Worm (Caenorhabditis elegans) whole organism, L3 larva: ENCODE measurements around the gene tpst-2.

ENCODE experiments used
- elt-3 ChIP-seq, 3 experiments: fragments of 150-350 bp in 1 of 3; sonication (generic microtip) in 2 of 3; optimal IDR thresholded peaks; 2 replicates in 2 of 3; 4 replicates in 1 of 3; lab custom pipeline; 2014 to 2017; ENCODE audit warnings: missing biosample characterization in 3 of 3, missing genetic modification characterization in 3 of 3
- mml-1 ChIP-seq: fragments of 150-350 bp; sonication (generic microtip); optimal IDR thresholded peaks from 3 replicates; lab custom pipeline; 2014; ENCODE audit warnings: missing biosample characterization, missing genetic modification characterization
- nfya-1 ChIP-seq: sonication (generic microtip); optimal IDR thresholded peaks from 2 replicates; lab custom pipeline; 2017; ENCODE audit warnings: missing genetic modification characterization, mild to moderate bottlenecking, missing compliant biosample characterization, antibody characterized with exemption, moderate library complexity; ENCODE audit not compliant: insufficient read depth
- nhr-28 ChIP-seq: fragments of 150-350 bp; optimal IDR thresholded peaks from 2 replicates; lab custom pipeline; 2014; ENCODE audit warnings: missing biosample characterization, missing genetic modification characterization
- nhr-43 ChIP-seq: sonication (generic microtip); optimal IDR thresholded peaks from 2 replicates; lab custom pipeline; 2016; ENCODE audit warnings: mild to moderate bottlenecking, missing genetic modification characterization, missing compliant biosample characterization; ENCODE audit not compliant: poor library complexity, severe bottlenecking

ce11 chrIII:773114-773513, 2.1 kb downstream of the tpst-2 start, which contains the start of gene cyn-6:
- TF ChIP-seq elt-3 (tag; optimal IDR thresholded peaks at IDR 0.05; lab: Kevin White, UChicago): no peak
- TF ChIP-seq nhr-43 (tag; lab: Kevin White, UChicago): no peak
- TF ChIP-seq nfya-1 (tag; lab: Kevin White, UChicago): no peak
- no peak for TF ChIP-seq mml-1
- TF ChIP-seq nhr-28 (tag; lab: Kevin White, UChicago): no peak
